Worm (Caenorhabditis elegans): ENCODE results near the gene sfxn-1.4.
A peak's percentile ranks its signal among the peaks of the same experiment; 100 is the strongest.

sfxn-1.4 gene

ce11 chrII:11635745-11636161 is 45.3 kb downstream of the sfxn-1.4 start:
- TF ChIP-seq repo-1 (tag; optimal IDR thresholded peaks at IDR 0.05) (peak; percentile 37), chd-7 (tag; optimal IDR thresholded peaks at IDR 0.05) (peak; percentile 66), unc-62 (GFP tag; optimal IDR thresholded peaks at IDR 0.05) (peak; percentile 70), K11D2.4 (GFP tag; IDR thresholded peaks at IDR 0.05) (peak; percentile 20; the same call in 1 of the 2 replicates), F22D6.2 (tag; optimal IDR thresholded peaks at IDR 0.05) (no peak), Y53G8AR.9 (GFP tag; conservative IDR thresholded peaks at IDR 0.05) (no peak), gei-17 (GFP tag; optimal IDR thresholded peaks at IDR 0.05) (peak; percentile 44), K12H6.12 (tag; optimal IDR thresholded peaks at IDR 0.05) (peak; percentile 39), cebp-1 (GFP tag; IDR thresholded peaks at IDR 0.05) (no peak), cebp-1 (tag; optimal IDR thresholded peaks at IDR 0.05) (peak; percentile 31), atf-7 (tag; optimal IDR thresholded peaks at IDR 0.05) (peak; percentile 58), T07F8.4 (tag; optimal IDR thresholded peaks at IDR 0.05) (no peak), F57A8.1 (GFP tag; optimal IDR thresholded peaks at IDR 0.05) (no peak), Y67H2A.10 (GFP tag; conservative IDR thresholded peaks at IDR 0.05) (0 out of 2 replicates have a peak, but pooled peaks have one; percentile 29), lin-40 (tag; optimal IDR thresholded peaks at IDR 0.05) (peak; percentile 78), ztf-26 (tag; optimal IDR thresholded peaks at IDR 0.05) (peak; percentile 75), nfyb-1 (GFP tag; IDR thresholded peaks at IDR 0.05) (peak; percentile 34; the same call in 1 of the 2 replicates), ceh-27 (GFP tag; optimal IDR thresholded peaks at IDR 0.05) (peak; percentile 67), nfya-1 (tag; optimal IDR thresholded peaks at IDR 0.05; ENCODE audit: borderline replicate concordance, insufficient read depth) (no peak), F52B5.7 (tag; optimal IDR thresholded peaks at IDR 0.05) (peak; percentile 54), attf-3 (GFP tag; conservative IDR thresholded peaks at IDR 0.05) (no peak), F37B4.10 (GFP tag; IDR thresholded peaks at IDR 0.05) (no peak), lin-26 (GFP tag; IDR thresholded peaks at IDR 0.05) (0 out of 2 replicates have a peak, but pooled peaks have one; percentile 43), tlf-1 (GFP tag; optimal IDR thresholded peaks at IDR 0.05) (peak; percentile 59), snpc-1.3 (tag; optimal IDR thresholded peaks at IDR 0.05; ENCODE audit: insufficient read depth) (no peak), F23B12.7 (tag; optimal IDR thresholded peaks at IDR 0.05; ENCODE audit: insufficient read depth) (no peak), ekl-4 (GFP tag; IDR thresholded peaks at IDR 0.05) (peak; percentile 64; the same call in 1 of the 2 replicates), ama-1 (optimal IDR thresholded peaks at IDR 0.05) (peak; percentile 93), ama-1 (GFP tag; optimal IDR thresholded peaks at IDR 0.05) (peak in 1 of 2 experiments; percentile 33), Y56A3A.18 (GFP tag; IDR thresholded peaks at IDR 0.05) (0 out of 2 replicates have a peak, but pooled peaks have one; percentile 6), C06A6.2 (GFP tag; conservative IDR thresholded peaks at IDR 0.05) (peak; percentile 55; the same call in 1 of the 2 replicates), lin-54 (GFP tag; optimal IDR thresholded peaks at IDR 0.05) (peak; percentile 33), zfh-2 (GFP tag; conservative IDR thresholded peaks at IDR 0.05) (peak; percentile 64), athp-1 (tag; optimal IDR thresholded peaks at IDR 0.05) (peak; percentile 13), let-607 (tag; optimal IDR thresholded peaks at IDR 0.05) (peak in 1 of 2 experiments; percentile 76), egrh-3 (GFP tag; IDR thresholded peaks at IDR 0.05) (no peak), somi-1 (GFP tag; optimal IDR thresholded peaks at IDR 0.05) (peak; percentile 77), lin-35 (GFP tag; optimal IDR thresholded peaks at IDR 0.05) (peak in 1 of 3 experiments; percentile 46), attf-5 (GFP tag; optimal IDR thresholded peaks at IDR 0.05) (peak; percentile 16), let-526 (GFP tag; IDR thresholded peaks at IDR 0.05) (peak; percentile 79; the same call in 1 of the 2 replicates), ets-4 (GFP tag; optimal IDR thresholded peaks at IDR 0.05) (peak; percentile 7), die-1 (tag; optimal IDR thresholded peaks at IDR 0.05) (no peak), ZK185.1 (tag; optimal IDR thresholded peaks at IDR 0.05; ENCODE audit: poor library complexity, severe bottlenecking) (peak; percentile 44), lag-1 (GFP tag; IDR thresholded peaks at IDR 0.05) (no peak), nhr-90 (tag; optimal IDR thresholded peaks at IDR 0.05) (no peak), T26A5.8 (tag; optimal IDR thresholded peaks at IDR 0.05) (no peak), ztf-18 (tag; optimal IDR thresholded peaks at IDR 0.05) (no peak), nhr-80 (tag; optimal IDR thresholded peaks at IDR 0.05) (peak; percentile 30)

Data from whole organism, young adult.